Worm (Caenorhabditis elegans) whole organism, early embryonic: Measurements from ENCODE around the gene ZK105.3.

Experiments
- F13C5.2 ChIP-seq: sonication (generic microtip); optimal IDR thresholded peaks from 2 replicates; lab custom pipeline; 2017; ENCODE audit warnings: mild to moderate bottlenecking, missing genetic modification characterization, inconsistent platforms, missing compliant biosample characterization
- ama-1 ChIP-seq: fragments of 150-350 bp; optimal IDR thresholded peaks from 2 replicates; lab custom pipeline; 2014
- flt-1 ChIP-seq: fragments of 200-800 bp; sonication (Bioruptor generic); IDR thresholded peaks from 2 replicates; pipeline ENCODE4 v1.3.6; 2022; ENCODE audit warnings: missing genetic modification characterization, missing compliant biosample characterization
- hnd-1 ChIP-seq: sonication (generic microtip); optimal IDR thresholded peaks from 2 replicates; lab custom pipeline; 2016; ENCODE audit warnings: missing genetic modification characterization, missing compliant biosample characterization
- pes-1 ChIP-seq: fragments of 200-800 bp; sonication (Bioruptor generic); IDR thresholded peaks from 2 replicates; pipeline ENCODE4 v1.3.6; 2022; ENCODE audit warnings: missing genetic modification reagents, missing genetic modification characterization, missing compliant biosample characterization
- tbx-11 ChIP-seq: fragments of 200-800 bp; sonication (Bioruptor generic); IDR thresholded peaks from 2 replicates; pipeline ENCODE4 v1.3.6; 2022; ENCODE audit warnings: missing genetic modification characterization, missing compliant biosample characterization
- tra-4 ChIP-seq: sonication (generic microtip); optimal IDR thresholded peaks from 2 replicates; lab custom pipeline; 2017; ENCODE audit warnings: missing genetic modification characterization, missing compliant biosample characterization

ce11 chrV:7672258-7672657 is 24.7 kb upstream of the ZK105.3 start, which contains the start of gene C12D5.4:
- TF ChIP-seq ama-1 (lab: Kevin White, UChicago) (no peak), flt-1 (GFP tag; lab: Robert Waterston, UW) (no peak), F13C5.2 (tag; lab: Kevin White, UChicago) (no peak), tbx-11 (GFP tag; lab: Robert Waterston, UW) (no peak), hnd-1 (tag; lab: Kevin White, UChicago) (no peak), pes-1 (GFP tag; lab: Robert Waterston, UW) (no peak), tra-4 (tag; lab: Kevin White, UChicago) (no peak)
